Fruit fly (Drosophila melanogaster) whole organism, embryonic: ENCODE results near the gene CG43312.
A peak's percentile ranks its signal among the peaks of the same experiment; 100 is the strongest.

Source experiments
- ATbp ChIP-seq: fragments of 200-800 bp; sonication (Bioruptor generic); optimal IDR thresholded peaks from 2 replicates; lab custom pipeline; 2017; ENCODE audit warnings: missing biosample characterization, mild to moderate bottlenecking, missing genetic modification characterization, missing genetic modification reagents
- Adf1 ChIP-seq: fragments of 200-800 bp; sonication (Bioruptor generic); IDR thresholded peaks from 2 replicates; pipeline ENCODE4 v1.3.6; 2022; ENCODE audit warnings: missing biosample characterization, missing genetic modification characterization
- Bdp1 ChIP-seq: fragments of 200-800 bp; sonication (Bioruptor generic); optimal IDR thresholded peaks from 3 replicates; lab custom pipeline; 2016; ENCODE audit warnings: missing biosample characterization, missing genetic modification characterization
- Blimp-1 ChIP-seq: fragments of 200-800 bp; sonication (Bioruptor generic); optimal IDR thresholded peaks from 3 replicates; lab custom pipeline; 2018; ENCODE audit warnings: missing biosample characterization, missing genetic modification characterization, mild to moderate bottlenecking, moderate library complexity, missing genetic modification reagents
- CG10321 ChIP-seq: fragments of 200-800 bp; sonication (Bioruptor generic); IDR thresholded peaks from 2 replicates; pipeline ENCODE4 v1.3.6; 2022; ENCODE audit warnings: missing biosample characterization, missing genetic modification characterization
- CG10366 ChIP-seq: fragments of 200-800 bp; sonication (Bioruptor generic); IDR thresholded peaks from 2 replicates; pipeline ENCODE4 v1.3.6; 2022; ENCODE audit warnings: missing biosample characterization, missing genetic modification characterization
- CG10543 ChIP-seq: fragments of 200-800 bp; sonication (Bioruptor generic); optimal IDR thresholded peaks from 3 replicates; lab custom pipeline; 2017; ENCODE audit warnings: missing biosample characterization, mild to moderate bottlenecking, missing genetic modification characterization, moderate library complexity
- CG11695 ChIP-seq: fragments of 200-800 bp; sonication (Bioruptor generic); IDR thresholded peaks from 3 replicates; pipeline ENCODE4 v1.3.6; 2022; ENCODE audit warnings: missing biosample characterization, missing genetic modification characterization
- CG12391 ChIP-seq: fragments of 200-800 bp; sonication (Bioruptor generic); optimal IDR thresholded peaks from 3 replicates; lab custom pipeline; 2018; ENCODE audit warnings: missing biosample characterization, mild to moderate bottlenecking, missing genetic modification characterization, moderate library complexity
- CG12769 ChIP-seq: fragments of 200-800 bp; sonication (Bioruptor generic); optimal IDR thresholded peaks from 2 replicates; lab custom pipeline; 2019; ENCODE audit warnings: missing biosample characterization, mild to moderate bottlenecking, missing genetic modification characterization, moderate library complexity
- CG13123 ChIP-seq: fragments of 200-800 bp; sonication (Bioruptor generic); optimal IDR thresholded peaks from 2 replicates; lab custom pipeline; 2016; ENCODE audit warnings: missing biosample characterization, missing genetic modification characterization
- CG15011 ChIP-seq: fragments of 200-800 bp; sonication (Bioruptor generic); optimal IDR thresholded peaks from 3 replicates; lab custom pipeline; 2018; ENCODE audit warnings: missing biosample characterization, mild to moderate bottlenecking, missing genetic modification characterization
- CG18011 ChIP-seq: fragments of 200-800 bp; sonication (Bioruptor generic); optimal IDR thresholded peaks from 2 replicates; lab custom pipeline; 2017; ENCODE audit warnings: missing biosample characterization, missing genetic modification characterization, mild to moderate bottlenecking, moderate library complexity, missing genotype
- CG30020 ChIP-seq: fragments of 200-800 bp; optimal IDR thresholded peaks from 2 replicates; lab custom pipeline; 2019; ENCODE audit warnings: missing biosample characterization, mild to moderate bottlenecking, missing genetic modification characterization, moderate library complexity
- CG32772 ChIP-seq: fragments of 200-800 bp; sonication (Bioruptor generic); IDR thresholded peaks from 2 replicates; pipeline ENCODE4 v1.3.6; 2022; ENCODE audit warnings: missing biosample characterization, missing genetic modification characterization
- CG3407 ChIP-seq: fragments of 200-800 bp; sonication (Bioruptor generic); optimal IDR thresholded peaks from 2 replicates; lab custom pipeline; 2018; ENCODE audit warnings: missing biosample characterization, mild to moderate bottlenecking, missing genetic modification characterization
- CG34422 ChIP-seq: fragments of 200-800 bp; sonication (Bioruptor generic); IDR thresholded peaks from 3 replicates; pipeline ENCODE4 v1.3.6; 2022; ENCODE audit warnings: missing biosample characterization, missing genetic modification characterization
- CG4424 ChIP-seq: fragments of 200-800 bp; sonication (Bioruptor generic); optimal IDR thresholded peaks from 3 replicates; lab custom pipeline; 2016; ENCODE audit warnings: missing biosample characterization, missing genetic modification characterization
- CG7786 ChIP-seq: fragments of 200-800 bp; sonication (Bioruptor generic); optimal IDR thresholded peaks from 2 replicates; lab custom pipeline; 2016; ENCODE audit warnings: missing biosample characterization, missing genetic modification characterization
- CG8089 ChIP-seq: fragments of 200-800 bp; sonication (Bioruptor generic); optimal IDR thresholded peaks from 3 replicates; lab custom pipeline; 2016; ENCODE audit warnings: missing biosample characterization, missing genetic modification characterization
- CG8290 ChIP-seq, 3 experiments: fragments of 200-800 bp; sonication (Bioruptor generic); optimal IDR thresholded peaks; 2 replicates each; lab custom pipeline; 2016 to 2019; ENCODE audit warnings: missing biosample characterization in 3 of 3, missing genetic modification characterization in 3 of 3, mild to moderate bottlenecking in 2 of 3, moderate library complexity in 1 of 3
- CG8924 ChIP-seq: fragments of 200-800 bp; optimal IDR thresholded peaks from 3 replicates; lab custom pipeline; 2019; ENCODE audit warnings: missing biosample characterization, mild to moderate bottlenecking, missing genetic modification characterization, moderate library complexity
- CG9727 ChIP-seq: fragments of 200-800 bp; sonication (Bioruptor generic); optimal IDR thresholded peaks from 3 replicates; lab custom pipeline; 2017; ENCODE audit warnings: missing biosample characterization, mild to moderate bottlenecking, missing genetic modification characterization
- Dip3 ChIP-seq: fragments of 200-800 bp; sonication (Bioruptor generic); optimal IDR thresholded peaks from 3 replicates; lab custom pipeline; 2016; ENCODE audit warnings: missing biosample characterization, missing genetic modification characterization
- HLHmδ ChIP-seq: fragments of 200-800 bp; sonication (Bioruptor generic); optimal IDR thresholded peaks from 2 replicates; lab custom pipeline; 2018; ENCODE audit warnings: missing biosample characterization, mild to moderate bottlenecking, missing genetic modification characterization, moderate library complexity
- Hr78 ChIP-seq, 2 experiments: fragments of 200-800 bp in 1 of 2; fragments of >200 bp in 1 of 2; sonication (Bioruptor generic) in 1 of 2; optimal IDR thresholded peaks; 2 replicates each; lab custom pipeline; 2017 to 2019; ENCODE audit warnings: missing biosample characterization in 2 of 2, missing genetic modification characterization in 2 of 2, mild to moderate bottlenecking in 1 of 2, moderate library complexity in 1 of 2
- Optix ChIP-seq: fragments of 200-800 bp; sonication (Bioruptor generic); IDR thresholded peaks from 3 replicates; pipeline ENCODE4 v1.3.6; 2022; ENCODE audit warnings: missing biosample characterization, missing genetic modification characterization
- Stat92E ChIP-seq, 3 experiments: fragments of >200 bp in 2 of 3; fragments of 200-800 bp in 1 of 3; sonication (Bioruptor generic) in 1 of 3; optimal IDR thresholded peaks; 2 replicates each; lab custom pipeline; 2017 to 2019; ENCODE audit warnings: missing biosample characterization in 3 of 3, missing genetic modification characterization in 3 of 3, mild to moderate bottlenecking in 1 of 3, moderate library complexity in 1 of 3
- Usf ChIP-seq: fragments of 200-800 bp; sonication (Bioruptor generic); optimal IDR thresholded peaks from 2 replicates; lab custom pipeline; 2017; ENCODE audit warnings: missing genotype, missing biosample characterization, missing genetic modification characterization
- Vsx1 ChIP-seq: fragments of 200-800 bp; sonication (Bioruptor generic); optimal IDR thresholded peaks from 2 replicates; lab custom pipeline; 2017; ENCODE audit warnings: missing biosample characterization, mild to moderate bottlenecking, missing genetic modification characterization, missing genetic modification reagents
- Xrp1 ChIP-seq: fragments of 200-800 bp; sonication (Bioruptor generic); IDR thresholded peaks from 2 replicates; pipeline ENCODE4 v1.3.6; 2022; ENCODE audit warnings: missing biosample characterization, missing genetic modification characterization
- bbx ChIP-seq: fragments of 200-800 bp; sonication (Bioruptor generic); IDR thresholded peaks from 2 replicates; pipeline ENCODE4 v1.3.6; 2022; ENCODE audit warnings: missing biosample characterization, missing genetic modification characterization; ENCODE audit not compliant: partially characterized antibody
- br ChIP-seq: fragments of >200 bp; optimal IDR thresholded peaks from 2 replicates; lab custom pipeline; 2017
- btn ChIP-seq: fragments of 200-800 bp; sonication (Bioruptor generic); optimal IDR thresholded peaks from 2 replicates; lab custom pipeline; 2016; ENCODE audit warnings: missing biosample characterization, missing genetic modification characterization
- disco-r ChIP-seq: fragments of 200-800 bp; sonication (Bioruptor generic); optimal IDR thresholded peaks from 2 replicates; lab custom pipeline; 2016; ENCODE audit warnings: missing biosample characterization, missing genetic modification characterization
- gt ChIP-seq: fragments of 200-800 bp; sonication (Bioruptor generic); IDR thresholded peaks from 2 replicates; pipeline ENCODE4 v1.3.6; 2022; ENCODE audit warnings: missing biosample characterization, missing genetic modification characterization
- hth ChIP-seq: fragments of >200 bp; optimal IDR thresholded peaks from 2 replicates; lab custom pipeline; 2017; ENCODE audit warnings: inconsistent platforms
- lov ChIP-seq, 2 experiments: fragments of 200-800 bp in 1 of 2; fragments of >200 bp in 1 of 2; sonication (Bioruptor generic) in 1 of 2; IDR thresholded peaks in 1 of 2; optimal IDR thresholded peaks in 1 of 2; 2 replicates in 1 of 2; 3 replicates in 1 of 2; pipeline versions ENCODE4 v1.3.6 to Lab custom; 2017 to 2022; ENCODE audit warnings: missing biosample characterization in 1 of 2, missing genetic modification characterization in 1 of 2
- nerfin-2 ChIP-seq: fragments of 200-800 bp; sonication (Bioruptor generic); IDR thresholded peaks from 2 replicates; pipeline ENCODE4 v1.3.6; 2022; ENCODE audit warnings: missing biosample characterization, missing genetic modification characterization; ENCODE audit not compliant: partially characterized antibody
- sc ChIP-seq, 3 experiments: fragments of >200 bp in 2 of 3; fragments of 200-800 bp in 1 of 3; sonication (Bioruptor generic) in 1 of 3; optimal IDR thresholded peaks; 2 replicates in 2 of 3; 3 replicates in 1 of 3; lab custom pipeline; 2017; ENCODE audit warnings: mild to moderate bottlenecking in 1 of 3, missing biosample characterization in 1 of 3, missing genetic modification characterization in 1 of 3, missing genetic modification reagents in 1 of 3
- sd ChIP-seq: fragments of 200-800 bp; sonication (Bioruptor generic); optimal IDR thresholded peaks from 3 replicates; lab custom pipeline; 2018; ENCODE audit warnings: missing biosample characterization, mild to moderate bottlenecking, missing genetic modification characterization, moderate library complexity
- sens ChIP-seq: fragments of 200-800 bp; sonication (Bioruptor generic); peaks from one replicate; lab custom pipeline; 2016; ENCODE audit warnings: missing biosample characterization, missing genetic modification characterization
- sens-2 ChIP-seq: fragments of 200-800 bp; sonication (Bioruptor generic); IDR thresholded peaks from 2 replicates; pipeline ENCODE4 v1.3.6; 2022; ENCODE audit warnings: missing biosample characterization, missing genetic modification characterization
- shn ChIP-seq: fragments of 200-800 bp; sonication (Bioruptor generic); optimal IDR thresholded peaks from 3 replicates; lab custom pipeline; 2016; ENCODE audit warnings: missing biosample characterization, missing genetic modification characterization
- tap ChIP-seq: fragments of 200-800 bp; optimal IDR thresholded peaks from 3 replicates; lab custom pipeline; 2019; ENCODE audit warnings: missing biosample characterization, mild to moderate bottlenecking, missing genetic modification characterization, moderate library complexity
- tgo ChIP-seq: fragments of 200-800 bp; sonication (Bioruptor generic); IDR thresholded peaks from 3 replicates; pipeline ENCODE4 v1.3.6; 2022; ENCODE audit warnings: missing biosample characterization, missing genetic modification characterization
- tna ChIP-seq: fragments of 200-800 bp; sonication (Bioruptor generic); IDR thresholded peaks from 2 replicates; pipeline ENCODE4 v1.3.6; 2022; ENCODE audit warnings: missing biosample characterization, missing genetic modification characterization; ENCODE audit not compliant: partially characterized antibody
- unc-4 ChIP-seq: fragments of 200-800 bp; sonication (Bioruptor generic); IDR thresholded peaks from 2 replicates; pipeline ENCODE4 v1.3.6; 2022; ENCODE audit warnings: missing biosample characterization, missing genetic modification characterization; ENCODE audit not compliant: partially characterized antibody

CG43312 gene

DNA sequence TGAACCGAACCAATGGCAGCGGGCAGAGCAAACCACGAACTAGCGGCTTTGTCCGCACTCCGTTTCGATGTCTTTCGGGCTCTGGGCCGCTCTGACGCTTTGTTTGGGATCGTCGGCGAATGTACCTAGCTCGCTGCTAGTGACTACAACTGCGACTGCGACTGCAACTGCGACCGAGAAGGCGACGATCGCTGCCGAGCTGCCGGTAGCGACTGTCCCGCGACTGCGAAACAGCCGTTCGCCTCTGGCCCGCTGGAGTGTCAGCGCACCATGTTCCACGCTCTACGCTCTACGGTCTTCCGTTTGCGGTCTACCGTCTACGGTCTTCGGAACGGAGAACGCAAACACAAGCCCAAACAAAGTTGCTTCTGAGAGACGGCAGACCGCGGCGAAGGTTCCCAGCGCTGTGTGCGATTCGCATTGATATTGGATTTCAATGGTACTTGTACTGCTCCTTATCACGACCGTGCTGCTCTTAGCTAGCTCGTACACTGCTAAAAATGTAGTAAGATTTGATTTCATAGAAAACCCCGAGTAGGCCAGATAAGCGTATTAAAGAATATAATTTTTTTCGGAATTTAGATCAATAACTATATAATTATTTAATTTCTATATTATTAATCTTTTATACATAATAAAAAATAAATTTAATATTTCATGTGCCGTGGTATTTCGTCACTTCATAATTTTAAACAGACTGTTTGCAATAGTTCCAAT is 40.3 kb upstream of the CG43312 start, which contains the start of gene laza (continued):
- TF ChIP-seq CG11695 (GFP tag; lab: Robert Waterston, UW) (peak; percentile 29; the same call in 1 of the 3 replicates), tgo (GFP tag; lab: Robert Waterston, UW) (peak; percentile 17; the same call in 2 of the 3 replicates), Hr78 (GFP tag; optimal IDR thresholded peaks at IDR 0.05; lab: Kevin White, UChicago) (peak in 1 of 2 experiments; percentile 12), br (lab: Kevin White, UChicago) (no peak), Usf (GFP tag; lab: Kevin White, UChicago) (no peak), CG12391 (peak; percentile 2), CG10543 (GFP tag; lab: Kevin White, UChicago) (peak; percentile 62), ATbp (GFP tag; lab: Kevin White, UChicago) (no peak), CG8089 (no peak), Adf1 (GFP tag; lab: Robert Waterston, UW) (peak; percentile 93), tna (GFP tag; lab: Robert Waterston, UW) (no peak), CG8290 (GFP tag; optimal IDR thresholded peaks at IDR 0.05; lab: Kevin White, UChicago) (no peak), CG8290 (tag; optimal IDR thresholded peaks at IDR 0.05; lab: Kevin White, UChicago) (peak in 1 of 2 experiments; percentile 9), CG10321 (no peak), tap (no peak), CG18011 (GFP tag; lab: Kevin White, UChicago) (no peak), Vsx1 (GFP tag; lab: Kevin White, UChicago) (no peak), CG7786 (GFP tag; lab: Kevin White, UChicago) (no peak), disco-r (GFP tag; lab: Kevin White, UChicago) (no peak), CG34422 (GFP tag; lab: Robert Waterston, UW) (0 out of 3 replicates have a peak, but pooled peaks have one; percentile 14), unc-4 (no peak), CG3407 (GFP tag; lab: Kevin White, UChicago) (no peak), CG8924 (no peak), CG32772 (0 out of 2 replicates have a peak, but pooled peaks have one; percentile 21), sc (optimal IDR thresholded peaks at IDR 0.05; lab: Kevin White, UChicago) (no peak), sc (GFP tag; optimal IDR thresholded peaks at IDR 0.05; lab: Kevin White, UChicago) (no peak), sens-2 (GFP tag; lab: Robert Waterston, UW) (no peak)

DNA sequence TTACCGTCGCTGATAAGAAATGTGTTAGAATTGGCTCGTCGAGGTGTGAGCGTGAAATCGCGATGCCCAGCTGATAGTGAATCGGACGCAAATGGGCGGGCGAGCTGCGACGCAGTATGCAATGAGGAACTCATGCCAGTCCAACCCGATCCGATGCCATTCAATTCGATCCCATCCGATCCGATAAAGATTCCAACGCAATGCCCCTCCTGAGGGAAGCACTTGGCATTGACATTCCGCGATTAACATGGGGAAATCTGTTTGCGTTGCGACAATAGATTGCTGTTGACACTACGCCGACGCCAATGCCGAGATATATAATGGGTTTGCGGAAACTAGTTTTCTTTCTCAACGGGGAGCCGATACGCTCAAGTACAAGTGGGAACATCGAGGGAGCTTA is 38.0 kb upstream of the CG43312 start:
- TF ChIP-seq shn (GFP tag; lab: Kevin White, UChicago) (no peak), Dip3 (GFP tag; lab: Kevin White, UChicago) (no peak), HLHmδ (GFP tag; lab: Kevin White, UChicago) (no peak), lov (optimal IDR thresholded peaks at IDR 0.05; lab: Kevin White, UChicago) (no peak), lov (GFP tag; IDR thresholded peaks at IDR 0.05; lab: Robert Waterston, UW) (no peak), sd (tag; lab: Kevin White, UChicago) (peak; percentile 77), CG15011 (GFP tag; lab: Kevin White, UChicago) (no peak), CG4424 (GFP tag; lab: Kevin White, UChicago) (no peak), Stat92E (GFP tag; optimal IDR thresholded peaks at IDR 0.05; lab: Kevin White, UChicago) (no peak), btn (no peak), gt (GFP tag; lab: Robert Waterston, UW) (no peak), Optix (GFP tag; lab: Robert Waterston, UW) (no peak), bbx (GFP tag; lab: Robert Waterston, UW) (no peak), Xrp1 (GFP tag; lab: Robert Waterston, UW) (0 out of 2 replicates have a peak, but pooled peaks have one; percentile 14), CG30020 (tag; lab: Kevin White, UChicago) (no peak), Bdp1 (GFP tag; lab: Kevin White, UChicago) (no peak), nerfin-2 (GFP tag; lab: Robert Waterston, UW) (no peak), CG9727 (GFP tag; lab: Kevin White, UChicago) (peak; percentile 2), sens (peak; percentile 41), CG12769 (tag; lab: Kevin White, UChicago) (peak; percentile 63), hth (lab: Kevin White, UChicago) (no peak), Blimp-1 (GFP tag; lab: Kevin White, UChicago) (no peak), CG13123 (GFP tag; lab: Kevin White, UChicago) (no peak), CG10366 (GFP tag; lab: Robert Waterston, UW) (no peak), CG8089 (no peak), CG7786 (GFP tag; lab: Kevin White, UChicago) (no peak)
